Worm (Caenorhabditis elegans) whole organism, young adult: Measurements from ENCODE around the gene lpr-6.

Experiments used
- B0261.1 ChIP-seq: sonication (generic microtip); optimal IDR thresholded peaks from 2 replicates; lab custom pipeline; 2016; ENCODE audit warnings: mild to moderate bottlenecking, missing genetic modification characterization, moderate library complexity, missing compliant biosample characterization
- F10E7.11 ChIP-seq: sonication (generic microtip); optimal IDR thresholded peaks from 2 replicates; lab custom pipeline; 2017; ENCODE audit warnings: mild to moderate bottlenecking, missing genetic modification characterization, moderate library complexity, missing compliant biosample characterization
- F22D6.2 ChIP-seq: sonication (generic microtip); optimal IDR thresholded peaks from 2 replicates; lab custom pipeline; 2016; ENCODE audit warnings: mild to moderate bottlenecking, missing genetic modification characterization, missing compliant biosample characterization
- F57A8.1 ChIP-seq: fragments of 200-800 bp; sonication (Bioruptor generic); optimal IDR thresholded peaks from 2 replicates; lab custom pipeline; 2018; ENCODE audit warnings: mild to moderate bottlenecking, missing genetic modification characterization, moderate library complexity, missing compliant biosample characterization
- F57C9.4 ChIP-seq: sonication (generic microtip); optimal IDR thresholded peaks from 2 replicates; lab custom pipeline; 2017; ENCODE audit warnings: mild to moderate bottlenecking, missing genetic modification characterization, missing compliant biosample characterization
- akir-1 ChIP-seq: fragments of 200-800 bp; sonication (Bioruptor generic); optimal IDR thresholded peaks from 2 replicates; lab custom pipeline; 2018; ENCODE audit warnings: mild to moderate bottlenecking, missing genetic modification characterization, moderate library complexity, missing compliant biosample characterization
- aptf-3 ChIP-seq: fragments of 200-800 bp; sonication (Bioruptor generic); IDR thresholded peaks from 2 replicates; pipeline ENCODE4 v1.3.6; 2022; ENCODE audit warnings: missing genetic modification characterization, missing compliant biosample characterization
- atf-7 ChIP-seq: sonication (generic microtip); optimal IDR thresholded peaks from 2 replicates; lab custom pipeline; 2017; ENCODE audit warnings: mild to moderate bottlenecking, missing genetic modification characterization, missing compliant biosample characterization
- attf-5 ChIP-seq: fragments of 200-800 bp; sonication (Bioruptor generic); optimal IDR thresholded peaks from 2 replicates; lab custom pipeline; 2018; ENCODE audit warnings: mild to moderate bottlenecking, missing genetic modification characterization, missing compliant biosample characterization
- bed-1 ChIP-seq: fragments of 200-800 bp; sonication (Bioruptor generic); IDR thresholded peaks from 2 replicates; pipeline ENCODE4 v1.3.6; 2022; ENCODE audit warnings: missing genetic modification reagents, missing genetic modification characterization, missing compliant biosample characterization
- bed-2 ChIP-seq: fragments of 200-800 bp; sonication (Bioruptor generic); IDR thresholded peaks from 2 replicates; pipeline ENCODE4 v1.3.6; 2022; ENCODE audit warnings: missing genetic modification reagents, missing genetic modification characterization, missing compliant biosample characterization
- ccch-3 ChIP-seq: fragments of 200-800 bp; sonication (Bioruptor generic); optimal IDR thresholded peaks from 2 replicates; lab custom pipeline; 2018; ENCODE audit warnings: mild to moderate bottlenecking, missing genetic modification characterization, missing compliant biosample characterization
- cebp-2 ChIP-seq: fragments of 200-800 bp; sonication (Bioruptor generic); IDR thresholded peaks from 2 replicates; pipeline ENCODE4 v1.3.6; 2022; ENCODE audit warnings: missing genetic modification characterization, missing compliant biosample characterization
- ceh-100 ChIP-seq: fragments of 200-800 bp; sonication (Bioruptor generic); IDR thresholded peaks from 2 replicates; pipeline ENCODE4 v1.3.6; 2022; ENCODE audit warnings: missing genetic modification reagents, missing genetic modification characterization, missing compliant biosample characterization
- ceh-40 ChIP-seq: fragments of 200-800 bp; sonication (Bioruptor generic); IDR thresholded peaks from 2 replicates; pipeline ENCODE4 v1.3.6; 2022; ENCODE audit warnings: missing genetic modification characterization, missing compliant biosample characterization
- ceh-79 ChIP-seq: sonication (generic microtip); optimal IDR thresholded peaks from 2 replicates; lab custom pipeline; 2017; ENCODE audit warnings: mild to moderate bottlenecking, missing genetic modification characterization, missing compliant biosample characterization
- die-1 ChIP-seq: sonication (generic microtip); optimal IDR thresholded peaks from 2 replicates; lab custom pipeline; 2016; ENCODE audit warnings: missing genotype, mild to moderate bottlenecking, missing genetic modification characterization, missing compliant biosample characterization
- dox-1 ChIP-seq: fragments of 200-800 bp; sonication (Bioruptor generic); IDR thresholded peaks from 2 replicates; pipeline ENCODE4 v1.3.6; 2022; ENCODE audit warnings: missing genetic modification reagents, missing genetic modification characterization, missing compliant biosample characterization
- dpff-1 ChIP-seq: sonication (generic microtip); optimal IDR thresholded peaks from 2 replicates; lab custom pipeline; 2017; ENCODE audit warnings: mild to moderate bottlenecking, missing genetic modification characterization, missing compliant biosample characterization
- egrh-3 ChIP-seq: fragments of 200-800 bp; sonication (Bioruptor generic); IDR thresholded peaks from 2 replicates; pipeline ENCODE4 v1.3.6; 2022; ENCODE audit warnings: missing genetic modification reagents, missing genetic modification characterization, missing compliant biosample characterization
- ekl-4 ChIP-seq: fragments of 200-800 bp; sonication (Bioruptor generic); IDR thresholded peaks from 2 replicates; pipeline ENCODE4 v1.3.6; 2022; ENCODE audit warnings: missing genetic modification reagents, missing genetic modification characterization, missing compliant biosample characterization
- hrde-1 ChIP-seq: sonication (generic microtip); optimal IDR thresholded peaks from 2 replicates; lab custom pipeline; 2016; ENCODE audit warnings: missing genetic modification characterization, mild to moderate bottlenecking, missing compliant biosample characterization, moderate library complexity, missing genotype, missing genetic modification reagents, borderline replicate concordance
- lag-1 ChIP-seq: fragments of 200-800 bp; sonication (Bioruptor generic); IDR thresholded peaks from 2 replicates; pipeline ENCODE4 v1.3.6; 2022; ENCODE audit warnings: missing genetic modification reagents, missing genetic modification characterization, missing compliant biosample characterization
- madf-6 ChIP-seq: fragments of 200-800 bp; sonication (Bioruptor generic); IDR thresholded peaks from 2 replicates; pipeline ENCODE4 v1.3.6; 2022; ENCODE audit warnings: missing genetic modification reagents, missing genetic modification characterization, missing compliant biosample characterization
- mxl-1 ChIP-seq: sonication (generic microtip); optimal IDR thresholded peaks from 2 replicates; lab custom pipeline; 2016; ENCODE audit warnings: missing genetic modification characterization, missing compliant biosample characterization
- nfya-2 ChIP-seq: fragments of 200-800 bp; sonication (Bioruptor generic); IDR thresholded peaks from 2 replicates; pipeline ENCODE4 v1.3.6; 2022; ENCODE audit warnings: missing genetic modification reagents, missing genetic modification characterization, missing compliant biosample characterization
- nhr-27 ChIP-seq: fragments of 200-800 bp; sonication (Bioruptor generic); optimal IDR thresholded peaks from 2 replicates; lab custom pipeline; 2018; ENCODE audit warnings: mild to moderate bottlenecking, missing genetic modification characterization, moderate library complexity, missing compliant biosample characterization
- nhr-90 ChIP-seq: sonication (generic microtip); optimal IDR thresholded peaks from 2 replicates; lab custom pipeline; 2016; ENCODE audit warnings: missing genotype, mild to moderate bottlenecking, missing genetic modification characterization, missing compliant biosample characterization
- repo-1 ChIP-seq: sonication (generic microtip); optimal IDR thresholded peaks from 2 replicates; lab custom pipeline; 2017; ENCODE audit warnings: mild to moderate bottlenecking, missing genetic modification characterization, missing compliant biosample characterization
- snpc-1.3 ChIP-seq: sonication (generic microtip); optimal IDR thresholded peaks from 2 replicates; lab custom pipeline; 2017; ENCODE audit warnings: missing genetic modification characterization, mild to moderate bottlenecking, missing compliant biosample characterization, antibody characterized with exemption, moderate library complexity, missing genotype, missing genetic modification reagents; ENCODE audit not compliant: insufficient read depth
- somi-1 ChIP-seq: fragments of 200-800 bp; sonication (Bioruptor generic); optimal IDR thresholded peaks from 2 replicates; lab custom pipeline; 2018; ENCODE audit warnings: mild to moderate bottlenecking, missing genetic modification characterization, missing compliant biosample characterization
- unc-130 ChIP-seq: sonication (generic microtip); optimal IDR thresholded peaks from 2 replicates; lab custom pipeline; 2016; ENCODE audit warnings: missing genetic modification reagents, missing genetic modification characterization, missing compliant biosample characterization
- xnd-1 ChIP-seq: sonication (generic microtip); optimal IDR thresholded peaks from 2 replicates; lab custom pipeline; 2016; ENCODE audit warnings: missing genotype, missing genetic modification reagents, missing genetic modification characterization, missing compliant biosample characterization
- ztf-25 ChIP-seq: fragments of 200-800 bp; sonication (Bioruptor generic); IDR thresholded peaks from 2 replicates; pipeline ENCODE4 v1.3.6; 2022; ENCODE audit warnings: missing genetic modification reagents, missing genetic modification characterization, missing compliant biosample characterization
- ztf-28 ChIP-seq: fragments of 200-800 bp; sonication (Bioruptor generic); IDR thresholded peaks from 2 replicates; pipeline ENCODE4 v1.3.6; 2022; ENCODE audit warnings: missing genetic modification reagents, missing genetic modification characterization, missing compliant biosample characterization
- ztf-3 ChIP-seq: fragments of 200-800 bp; sonication (Bioruptor generic); optimal IDR thresholded peaks from 2 replicates; lab custom pipeline; 2018; ENCODE audit warnings: mild to moderate bottlenecking, missing genetic modification characterization, missing compliant biosample characterization

Gene lpr-6

ce11 chrX:11050335-11050734 lies 9.5 kb upstream of the lpr-6 start:
- TF ChIP-seq egrh-3 (GFP tag; lab: Robert Waterston, UW), result peak; percentile 94
- no peak for TF ChIP-seq ceh-40 (GFP tag; lab: Robert Waterston, UW)
- peak; percentile 50; the same call in 1 of the 2 replicates for TF ChIP-seq ekl-4 (GFP tag; lab: Robert Waterston, UW)
- TF ChIP-seq repo-1 (tag; lab: Kevin White, UChicago), result no peak
- no peak for TF ChIP-seq akir-1 (GFP tag; lab: Kevin White, UChicago)
- TF ChIP-seq ztf-3 (GFP tag; lab: Kevin White, UChicago), result no peak

- TF ChIP-seq dpff-1 (tag; lab: Kevin White, UChicago) (no peak), cebp-2 (GFP tag; lab: Robert Waterston, UW) (no peak)
Observed at ce11 chrX:11053615-11054014, 6.2 kb upstream of the lpr-6 start, which contains the start of gene C09F12.2. Gene C09F12.2, plus strand, starts transcription at chrX:11053915.

DNA sequence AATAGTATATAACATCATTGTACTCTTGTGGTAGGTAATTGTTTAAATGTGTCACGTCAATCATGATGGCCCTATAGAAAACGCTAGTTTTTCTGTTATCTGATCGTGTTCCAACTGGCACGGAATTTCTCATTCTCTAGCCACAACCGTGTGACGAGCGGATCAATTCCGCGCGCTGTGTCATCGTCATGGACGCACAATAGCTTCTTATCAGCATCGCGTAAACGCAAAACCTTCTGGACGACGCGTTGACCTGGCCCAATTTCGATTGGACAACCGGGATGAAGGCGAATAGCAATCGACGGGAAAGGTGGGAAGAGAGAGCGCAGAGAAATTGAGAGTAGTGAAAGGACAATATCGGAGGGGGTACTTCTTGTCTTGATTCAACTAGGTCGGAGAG lies 2.8 kb upstream of the lpr-6 start, which contains the start of gene lpr-3:
lpr-3 (plus strand) TSS at position 374 of the 400 bp plus-strand sequence.
- no peak for TF ChIP-seq ztf-25 (GFP tag; lab: Robert Waterston, UW)
- TF ChIP-seq snpc-1.3 (tag; lab: Kevin White, UChicago), result no peak
- no peak for TF ChIP-seq F57C9.4 (tag; lab: Kevin White, UChicago)
- TF ChIP-seq dox-1 (GFP tag; lab: Robert Waterston, UW), result no peak
- TF ChIP-seq nhr-90, result no peak
- TF ChIP-seq xnd-1, result no peak
- TF ChIP-seq die-1 (tag; lab: Kevin White, UChicago), result no peak
- TF ChIP-seq, all 124 proteins: peak for 0

- TF ChIP-seq somi-1 (GFP tag; lab: Kevin White, UChicago), result no peak
- no peak for TF ChIP-seq mxl-1 (tag; lab: Kevin White, UChicago)
- TF ChIP-seq ceh-100, result no peak
- no peak for TF ChIP-seq madf-6 (GFP tag; lab: Robert Waterston, UW)
- no peak for TF ChIP-seq F10E7.11
- TF ChIP-seq nfya-2 (GFP tag; lab: Robert Waterston, UW), result no peak
- TF ChIP-seq nhr-27 (tag; lab: Kevin White, UChicago), result no peak
- TF ChIP-seq bed-1 (GFP tag; lab: Robert Waterston, UW), result no peak
- no peak for TF ChIP-seq hrde-1
Observed at ce11 chrX:11060940-11061339, 1.1 kb downstream of the lpr-6 start.

DNA sequence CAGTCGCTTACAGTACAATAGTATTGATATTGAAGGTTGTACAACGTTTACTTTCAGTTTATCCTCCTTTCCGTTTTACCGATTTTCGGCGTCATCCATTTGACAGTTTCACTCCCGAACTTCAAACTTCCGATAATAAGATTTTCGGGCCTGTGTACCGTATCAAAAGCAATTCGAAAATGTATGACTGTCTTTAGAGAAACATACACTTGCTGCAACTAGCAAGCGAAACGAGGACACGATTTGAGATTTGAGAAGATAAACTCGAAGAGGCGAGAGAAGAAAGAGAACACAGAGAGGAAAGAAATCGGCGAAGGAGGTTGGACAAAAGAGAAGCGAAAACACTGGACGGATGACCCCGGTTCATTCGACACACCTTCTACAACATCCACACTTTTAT lies 2.1 kb downstream of the lpr-6 start, which contains the start of gene lpr-5:
lpr-5 (plus strand) TSS at position 220 of the 400 bp plus-strand sequence.
- TF ChIP-seq F22D6.2 (no peak), ccch-3 (no peak)

DNA sequence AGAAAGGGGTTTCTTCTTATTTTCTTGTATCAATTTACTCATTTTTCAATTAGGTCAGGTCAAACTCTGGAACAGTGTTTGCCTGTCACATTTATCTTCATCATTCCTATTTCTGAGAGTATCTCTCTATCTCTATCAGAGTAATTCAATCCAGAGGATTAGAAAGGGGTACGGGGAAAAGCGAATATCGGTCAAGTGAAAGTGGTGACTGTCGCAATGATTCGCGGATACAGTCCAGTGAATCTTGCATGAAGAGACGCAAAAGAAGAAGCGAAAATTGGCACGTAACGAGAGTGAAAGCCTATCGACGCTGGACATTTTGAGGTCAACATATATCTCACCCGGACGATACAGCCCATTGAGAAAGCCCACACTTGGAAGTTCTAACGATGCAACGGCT lies 5.0 kb downstream of the lpr-6 start, which contains the start of gene lpr-4:
lpr-4 (plus strand) TSS at position 328 of the 400 bp plus-strand sequence.
- TF ChIP-seq lag-1 (GFP tag; lab: Robert Waterston, UW) (no peak), aptf-3 (GFP tag; lab: Robert Waterston, UW) (no peak), ztf-28 (GFP tag; lab: Robert Waterston, UW) (no peak), bed-2 (no peak), B0261.1 (tag; lab: Kevin White, UChicago) (no peak), attf-5 (GFP tag; lab: Kevin White, UChicago) (no peak), unc-130 (GFP tag; lab: Kevin White, UChicago) (no peak), ceh-79 (tag; lab: Kevin White, UChicago) (no peak), atf-7 (tag; lab: Kevin White, UChicago) (no peak), F57A8.1 (GFP tag; lab: Kevin White, UChicago) (no peak)
- TF ChIP-seq, all 124 proteins: peak for 0
